Fruit fly (Drosophila melanogaster) whole organism, embryonic: ENCODE measurements around the gene Dhod.

Source experiments
- B-H2 ChIP-seq: fragments of 200-800 bp; sonication (Bioruptor generic); optimal IDR thresholded peaks from 2 replicates; lab custom pipeline; 2018; ENCODE audit warnings: missing biosample characterization, mild to moderate bottlenecking, missing genetic modification characterization
- BtbVII ChIP-seq: fragments of 200-800 bp; sonication (Bioruptor generic); optimal IDR thresholded peaks from 3 replicates; lab custom pipeline; 2017; ENCODE audit warnings: missing biosample characterization, mild to moderate bottlenecking, missing genetic modification characterization
- Bteb2 ChIP-seq: fragments of 200-800 bp; sonication (Bioruptor generic); optimal IDR thresholded peaks from 2 replicates; lab custom pipeline; 2016; ENCODE audit warnings: missing biosample characterization, missing genetic modification characterization
- CG1024 ChIP-seq: fragments of 200-800 bp; sonication (Bioruptor generic); IDR thresholded peaks from 2 replicates; pipeline ENCODE4 v1.3.6; 2022; ENCODE audit warnings: missing biosample characterization, missing genetic modification characterization
- CG10267 ChIP-seq: fragments of 200-800 bp; sonication (Bioruptor generic); optimal IDR thresholded peaks from 2 replicates; lab custom pipeline; 2018; ENCODE audit warnings: missing biosample characterization, mild to moderate bottlenecking, missing genetic modification characterization, moderate library complexity
- CG10431 ChIP-seq: fragments of 200-800 bp; sonication (Bioruptor generic); optimal IDR thresholded peaks from 3 replicates; lab custom pipeline; 2018; ENCODE audit warnings: missing biosample characterization, mild to moderate bottlenecking, missing genetic modification characterization
- CG10654 ChIP-seq: fragments of 200-800 bp; sonication (Bioruptor generic); optimal IDR thresholded peaks from 2 replicates; lab custom pipeline; 2016; ENCODE audit warnings: missing biosample characterization, missing genetic modification characterization
- CG12155 ChIP-seq: fragments of 200-800 bp; sonication (Bioruptor generic); optimal IDR thresholded peaks from 3 replicates; lab custom pipeline; 2016; ENCODE audit warnings: missing biosample characterization, missing genetic modification characterization
- CG14050 ChIP-seq: fragments of 200-800 bp; sonication (Bioruptor generic); IDR thresholded peaks from 3 replicates; pipeline ENCODE4 v1.3.6; 2022; ENCODE audit warnings: missing biosample characterization, missing genetic modification characterization
- CG15514 ChIP-seq: fragments of 200-800 bp; sonication (Bioruptor generic); optimal IDR thresholded peaks from 3 replicates; lab custom pipeline; 2017; ENCODE audit warnings: missing biosample characterization, missing genetic modification characterization, mild to moderate bottlenecking, moderate library complexity, missing genetic modification reagents
- CG17385 ChIP-seq: fragments of 200-800 bp; sonication (Bioruptor generic); optimal IDR thresholded peaks from 3 replicates; lab custom pipeline; 2018; ENCODE audit warnings: missing biosample characterization, mild to moderate bottlenecking, missing genetic modification characterization
- CG2116 ChIP-seq: fragments of 200-800 bp; sonication (Bioruptor generic); optimal IDR thresholded peaks from 3 replicates; lab custom pipeline; 2018; ENCODE audit warnings: missing biosample characterization, mild to moderate bottlenecking, missing genetic modification characterization
- CG3065 ChIP-seq: fragments of 200-800 bp; sonication (Bioruptor generic); optimal IDR thresholded peaks from 2 replicates; lab custom pipeline; 2016; ENCODE audit warnings: missing biosample characterization, missing genetic modification characterization
- CG8281 ChIP-seq: fragments of 200-800 bp; sonication (Bioruptor generic); optimal IDR thresholded peaks from 2 replicates; lab custom pipeline; 2018; ENCODE audit warnings: missing biosample characterization, mild to moderate bottlenecking, missing genetic modification characterization, moderate library complexity
- CG8290 ChIP-seq, 3 experiments: fragments of 200-800 bp; sonication (Bioruptor generic); optimal IDR thresholded peaks; 2 replicates each; lab custom pipeline; 2016 to 2019; ENCODE audit warnings: missing biosample characterization in 3 of 3, missing genetic modification characterization in 3 of 3, mild to moderate bottlenecking in 2 of 3, moderate library complexity in 1 of 3
- CG8388 ChIP-seq: fragments of 200-800 bp; sonication (Bioruptor generic); optimal IDR thresholded peaks from 2 replicates; lab custom pipeline; 2019; ENCODE audit warnings: missing biosample characterization, mild to moderate bottlenecking, missing genetic modification characterization, moderate library complexity
- CG8944 ChIP-seq: fragments of 200-800 bp; sonication (Bioruptor generic); optimal IDR thresholded peaks from 3 replicates; lab custom pipeline; 2016; ENCODE audit warnings: missing biosample characterization, missing genetic modification characterization
- CkIIα-i1 ChIP-seq: fragments of 200-800 bp; sonication (Bioruptor generic); IDR thresholded peaks from 2 replicates; pipeline ENCODE4 v1.3.6; 2022; ENCODE audit warnings: missing biosample characterization, missing genetic modification characterization
- Drgx ChIP-seq: fragments of 200-800 bp; sonication (Bioruptor generic); IDR thresholded peaks from 2 replicates; pipeline ENCODE4 v1.3.6; 2022; ENCODE audit warnings: missing biosample characterization, missing genetic modification characterization
- Ets97D ChIP-seq: fragments of 200-800 bp; sonication (Bioruptor generic); optimal IDR thresholded peaks from 3 replicates; lab custom pipeline; 2016; ENCODE audit warnings: missing biosample characterization, missing genetic modification characterization
- Gug ChIP-seq: fragments of 200-800 bp; sonication (Bioruptor generic); IDR thresholded peaks from 4 replicates; pipeline ENCODE4 v1.3.6; 2022; ENCODE audit warnings: missing biosample characterization, missing genetic modification characterization
- Lhr ChIP-seq: fragments of 200-800 bp; sonication (Bioruptor generic); optimal IDR thresholded peaks from 3 replicates; lab custom pipeline; 2017; ENCODE audit warnings: mild to moderate bottlenecking, missing biosample characterization, missing genetic modification reagents, missing genetic modification characterization
- Lpt ChIP-seq: fragments of >200 bp; optimal IDR thresholded peaks from 2 replicates; lab custom pipeline; 2018; ENCODE audit warnings: missing biosample characterization, missing genetic modification characterization
- Max ChIP-seq: fragments of 200-800 bp; sonication (Bioruptor generic); optimal IDR thresholded peaks from 2 replicates; lab custom pipeline; 2016; ENCODE audit warnings: missing biosample characterization, mild to moderate bottlenecking, missing genetic modification characterization
- Mes4 ChIP-seq: fragments of 200-800 bp; sonication (Bioruptor generic); optimal IDR thresholded peaks from 2 replicates; lab custom pipeline; 2016; ENCODE audit warnings: missing biosample characterization, missing genetic modification characterization
- NK7.1 ChIP-seq: fragments of 200-800 bp; sonication (Bioruptor generic); optimal IDR thresholded peaks from 3 replicates; lab custom pipeline; 2016; ENCODE audit warnings: missing biosample characterization, missing genetic modification characterization
- Spps ChIP-seq: fragments of 200-800 bp; sonication (Bioruptor generic); optimal IDR thresholded peaks from 2 replicates; lab custom pipeline; 2018; ENCODE audit warnings: missing biosample characterization, mild to moderate bottlenecking, missing genetic modification characterization
- Stat92E ChIP-seq, 3 experiments: fragments of >200 bp in 2 of 3; fragments of 200-800 bp in 1 of 3; sonication (Bioruptor generic) in 1 of 3; optimal IDR thresholded peaks; 2 replicates each; lab custom pipeline; 2017 to 2019; ENCODE audit warnings: missing biosample characterization in 3 of 3, missing genetic modification characterization in 3 of 3, mild to moderate bottlenecking in 1 of 3, moderate library complexity in 1 of 3
- TFAM ChIP-seq: fragments of 200-800 bp; sonication (Bioruptor generic); optimal IDR thresholded peaks from 2 replicates; lab custom pipeline; 2017; ENCODE audit warnings: missing biosample characterization, missing genetic modification characterization, inconsistent platforms
- bbx ChIP-seq: fragments of 200-800 bp; sonication (Bioruptor generic); IDR thresholded peaks from 2 replicates; pipeline ENCODE4 v1.3.6; 2022; ENCODE audit warnings: missing biosample characterization, missing genetic modification characterization; ENCODE audit not compliant: partially characterized antibody
- cwo ChIP-seq: fragments of 200-800 bp; sonication (Bioruptor generic); optimal IDR thresholded peaks from 3 replicates; lab custom pipeline; 2017; ENCODE audit warnings: missing biosample characterization, missing genetic modification characterization, mild to moderate bottlenecking, moderate library complexity, missing genetic modification reagents
- danr ChIP-seq: fragments of 200-800 bp; sonication (Bioruptor generic); IDR thresholded peaks from 2 replicates; pipeline ENCODE4 v1.3.6; 2022; ENCODE audit warnings: missing biosample characterization, missing genetic modification characterization
- dimm ChIP-seq: fragments of 200-800 bp; sonication (Bioruptor generic); IDR thresholded peaks from 2 replicates; pipeline ENCODE4 v1.3.6; 2022; ENCODE audit warnings: missing biosample characterization, missing genetic modification characterization
- dpn ChIP-seq, 2 experiments: fragments of 200-800 bp; sonication (Bioruptor generic); optimal IDR thresholded peaks; 3 replicates each; lab custom pipeline; 2016; ENCODE audit warnings: missing biosample characterization in 2 of 2, missing genetic modification characterization in 2 of 2
- emc ChIP-seq: fragments of 200-800 bp; sonication (Bioruptor generic); optimal IDR thresholded peaks from 2 replicates; lab custom pipeline; 2016; ENCODE audit warnings: missing biosample characterization, missing genetic modification characterization
- ftz-f1 ChIP-seq: fragments of 200-800 bp; sonication (Bioruptor generic); optimal IDR thresholded peaks from 2 replicates; lab custom pipeline; 2016; ENCODE audit warnings: missing biosample characterization, missing genetic modification characterization
- gro ChIP-seq: fragments of 200-800 bp; sonication (Bioruptor generic); optimal IDR thresholded peaks from 2 replicates; lab custom pipeline; 2016; ENCODE audit warnings: missing biosample characterization, missing genetic modification characterization
- her ChIP-seq: fragments of 200-800 bp; sonication (Bioruptor generic); optimal IDR thresholded peaks from 2 replicates; lab custom pipeline; 2016; ENCODE audit warnings: missing biosample characterization, missing genetic modification characterization
- jigr1 ChIP-seq: fragments of 200-800 bp; sonication (Bioruptor generic); IDR thresholded peaks from 3 replicates; pipeline ENCODE4 v1.3.6; 2022; ENCODE audit warnings: missing biosample characterization, missing genetic modification characterization
- knrl ChIP-seq: fragments of 200-800 bp; sonication (Bioruptor generic); IDR thresholded peaks from 3 replicates; pipeline ENCODE4 v1.3.6; 2022; ENCODE audit warnings: missing biosample characterization, missing genetic modification characterization; ENCODE audit not compliant: partially characterized antibody
- lmd ChIP-seq: fragments of 200-800 bp; sonication (Bioruptor generic); IDR thresholded peaks from 2 replicates; pipeline ENCODE4 v1.3.6; 2022; ENCODE audit warnings: missing biosample characterization, missing genetic modification characterization
- lola ChIP-seq, 3 experiments: fragments of >200 bp in 2 of 3; fragments of 200-800 bp in 1 of 3; sonication (Bioruptor generic) in 1 of 3; optimal IDR thresholded peaks; 2 replicates each; lab custom pipeline; 2017 to 2019; ENCODE audit warnings: missing biosample characterization in 3 of 3, missing genetic modification characterization in 3 of 3, mild to moderate bottlenecking in 1 of 3, moderate library complexity in 1 of 3
- maf-S ChIP-seq: fragments of 200-800 bp; sonication (Bioruptor generic); optimal IDR thresholded peaks from 2 replicates; lab custom pipeline; 2016; ENCODE audit warnings: missing biosample characterization, missing genetic modification characterization
- nau ChIP-seq: fragments of 200-800 bp; sonication (Bioruptor generic); optimal IDR thresholded peaks from 3 replicates; lab custom pipeline; 2017; ENCODE audit warnings: missing biosample characterization, mild to moderate bottlenecking, missing genetic modification characterization, missing genetic modification reagents
- pan ChIP-seq, 4 experiments: fragments of >200 bp in 3 of 4; fragments of 200-800 bp in 1 of 4; sonication (Bioruptor generic) in 1 of 4; optimal IDR thresholded peaks in 3 of 4; IDR thresholded peaks in 1 of 4; 2 replicates each; pipeline versions ENCODE4 v1.3.6 to Lab custom; 2017 to 2022; ENCODE audit warnings: missing biosample characterization in 2 of 4, missing genetic modification characterization in 2 of 4, mixed read lengths in 1 of 4
- pb ChIP-seq: fragments of 200-800 bp; sonication (Bioruptor generic); optimal IDR thresholded peaks from 3 replicates; lab custom pipeline; 2016; ENCODE audit warnings: missing biosample characterization, missing genetic modification characterization
- pum ChIP-seq: fragments of 200-800 bp; sonication (Bioruptor generic); optimal IDR thresholded peaks from 2 replicates; lab custom pipeline; 2016; ENCODE audit warnings: missing biosample characterization, missing genetic modification characterization
- ranshi ChIP-seq: fragments of 200-800 bp; sonication (Bioruptor generic); IDR thresholded peaks from 2 replicates; pipeline ENCODE4 v1.3.6; 2022; ENCODE audit warnings: missing biosample characterization, missing genetic modification characterization

The Dhod gene

dm6 chr3R:8669029-8669707, 16.5 kb upstream of the Dhod start (continued):
- peak; percentile 95 for TF ChIP-seq her (GFP tag; lab: Kevin White, UChicago)
- peak; percentile 92 for TF ChIP-seq emc (GFP tag; lab: Kevin White, UChicago)
- TF ChIP-seq pum (GFP tag; lab: Kevin White, UChicago), result peak; percentile 97
- TF ChIP-seq bbx (GFP tag; lab: Robert Waterston, UW), result peak; percentile 75
- peak; percentile 95 for TF ChIP-seq CG15514 (GFP tag; lab: Kevin White, UChicago)
- no peak for TF ChIP-seq pan (optimal IDR thresholded peaks at IDR 0.05; lab: Kevin White, UChicago)
- peak in 1 of 2 experiments; percentile 97 for TF ChIP-seq pan (GFP tag; optimal IDR thresholded peaks at IDR 0.05 in 1 of 2, IDR thresholded peaks at IDR 0.05 in 1 of 2)
- peak; percentile 94 for TF ChIP-seq lmd
- peak; percentile 98 for TF ChIP-seq BtbVII (GFP tag; lab: Kevin White, UChicago)
- TF ChIP-seq nau, result peak; percentile 98
- TF ChIP-seq Bteb2 (GFP tag; lab: Kevin White, UChicago), result peak; percentile 97
- TF ChIP-seq CG10654 (GFP tag; lab: Kevin White, UChicago), result peak; percentile 96
- TF ChIP-seq dimm, result peak; percentile 82
- TF ChIP-seq CkIIα-i1 (GFP tag; lab: Robert Waterston, UW), result 0 out of 2 replicates have a peak, but pooled peaks have one; percentile 61
- TF ChIP-seq dpn (GFP tag; optimal IDR thresholded peaks at IDR 0.05; lab: Kevin White, UChicago), result peak; percentile 98
- peak; percentile 92 for TF ChIP-seq Gug (GFP tag; lab: Robert Waterston, UW)
- peak; percentile 98 for TF ChIP-seq Drgx (GFP tag; lab: Robert Waterston, UW)
- TF ChIP-seq NK7.1, result peak; percentile 96
- peak; percentile 87 for TF ChIP-seq TFAM (GFP tag; lab: Kevin White, UChicago)
- TF ChIP-seq Spps (tag; lab: Kevin White, UChicago), result peak; percentile 97
- TF ChIP-seq CG8388 (GFP tag; lab: Kevin White, UChicago), result peak; percentile 98
- TF ChIP-seq ranshi (GFP tag; lab: Robert Waterston, UW), result peak; percentile 96
- peak; percentile 86 for TF ChIP-seq CG3065
- peak; percentile 97 for TF ChIP-seq CG8290 (GFP tag; optimal IDR thresholded peaks at IDR 0.05; lab: Kevin White, UChicago)
- peak; percentile 94 to 99 for TF ChIP-seq CG8290 (tag; optimal IDR thresholded peaks at IDR 0.05; lab: Kevin White, UChicago)
- TF ChIP-seq jigr1, result peak; percentile 80; the same call in 2 of the 3 replicates
- peak; percentile 94 for TF ChIP-seq Mes4
- TF ChIP-seq lola (GFP tag; optimal IDR thresholded peaks at IDR 0.05; lab: Kevin White, UChicago), result peak in 1 of 3 experiments; percentile 96
- TF ChIP-seq CG14050 (GFP tag; lab: Robert Waterston, UW), result peak; percentile 97
- no peak; the same call in 1 of the 3 replicates for TF ChIP-seq knrl (GFP tag; lab: Robert Waterston, UW)
- TF ChIP-seq CG2116 (GFP tag; lab: Kevin White, UChicago), result peak; percentile 91
- peak; percentile 98 for TF ChIP-seq gro (GFP tag; lab: Kevin White, UChicago)
- TF ChIP-seq pb, result peak; percentile 92
- peak; percentile 97 for TF ChIP-seq CG10267 (tag; lab: Kevin White, UChicago)
- peak; percentile 96 for TF ChIP-seq CG17385 (GFP tag; lab: Kevin White, UChicago)
- TF ChIP-seq danr (GFP tag; lab: Robert Waterston, UW), result peak; percentile 89
- peak; percentile 92 for TF ChIP-seq Ets97D
- TF ChIP-seq CG12155 (GFP tag; lab: Kevin White, UChicago), result peak; percentile 98
- TF ChIP-seq Lhr (GFP tag; lab: Kevin White, UChicago), result peak; percentile 94
- TF ChIP-seq CG8281 (tag; lab: Kevin White, UChicago), result peak; percentile 87
- peak; percentile 95 for TF ChIP-seq CG8944 (GFP tag; lab: Kevin White, UChicago)
- peak; percentile 98 for TF ChIP-seq Max (GFP tag; lab: Kevin White, UChicago)
- TF ChIP-seq B-H2, result peak; percentile 97
- peak; percentile 88 for TF ChIP-seq ftz-f1 (GFP tag; lab: Kevin White, UChicago)
- TF ChIP-seq CG10431 (GFP tag; lab: Kevin White, UChicago), result peak; percentile 94
- TF ChIP-seq cwo (GFP tag; lab: Kevin White, UChicago), result peak; percentile 97
- peak in 1 of 3 experiments; percentile 97 for TF ChIP-seq Stat92E (GFP tag; optimal IDR thresholded peaks at IDR 0.05; lab: Kevin White, UChicago)
- no peak for TF ChIP-seq Lpt (GFP tag; lab: Kevin White, UChicago)
- peak; percentile 93 for TF ChIP-seq CG1024 (GFP tag; lab: Robert Waterston, UW)
- peak; percentile 96 for TF ChIP-seq maf-S
